Worm (Caenorhabditis elegans) whole organism, L1 larva: ENCODE data around the gene srg-21.

ENCODE experiments used
- C16A3.4 ChIP-seq: fragments of 150-350 bp; optimal IDR thresholded peaks from 2 replicates; lab custom pipeline; 2014; ENCODE audit warnings: missing biosample characterization, missing genetic modification characterization
- Y116A8C.19 ChIP-seq: sonication (generic microtip); optimal IDR thresholded peaks from 2 replicates; lab custom pipeline; 2016; ENCODE audit warnings: missing compliant biosample characterization, missing genetic modification characterization, borderline replicate concordance
- alr-1 ChIP-seq: fragments of 200-800 bp; sonication (Bioruptor generic); optimal IDR thresholded peaks from 2 replicates; lab custom pipeline; 2018; ENCODE audit warnings: borderline replicate concordance, mild to moderate bottlenecking, missing genetic modification characterization, missing compliant biosample characterization
- blmp-1 ChIP-seq: fragments of 150-350 bp; optimal IDR thresholded peaks from 2 replicates; lab custom pipeline; 2014; ENCODE audit warnings: missing biosample characterization, missing genetic modification characterization
- ceh-82 ChIP-seq, 3 experiments: fragments of 150-350 bp in 1 of 3; sonication (generic microtip) in 2 of 3; optimal IDR thresholded peaks; 2 replicates each; lab custom pipeline; 2014 to 2017; ENCODE audit warnings: missing biosample characterization in 3 of 3, missing genetic modification characterization in 3 of 3
- ceh-88 ChIP-seq: fragments of 200-800 bp; sonication (Bioruptor generic); IDR thresholded peaks from 2 replicates; pipeline ENCODE4 v1.3.6; 2022; ENCODE audit warnings: missing genetic modification characterization, missing compliant biosample characterization
- ceh-90 ChIP-seq: sonication (generic microtip); optimal IDR thresholded peaks from 2 replicates; lab custom pipeline; 2016; ENCODE audit warnings: missing genetic modification characterization, missing compliant biosample characterization
- dpl-1 ChIP-seq, 3 experiments: fragments of 150-350 bp in 2 of 3; sonication (generic microtip) in 1 of 3; optimal IDR thresholded peaks; 2 replicates each; lab custom pipeline; 2014 to 2017; ENCODE audit warnings: missing biosample characterization in 3 of 3, missing genetic modification characterization in 3 of 3, missing genetic modification reagents in 3 of 3
- dsc-1 ChIP-seq: sonication (generic microtip); optimal IDR thresholded peaks from 2 replicates; lab custom pipeline; 2016; ENCODE audit warnings: mild to moderate bottlenecking, missing genetic modification characterization, missing compliant biosample characterization
- efl-3 ChIP-seq: fragments of 200-800 bp; sonication (Bioruptor generic); optimal IDR thresholded peaks from 2 replicates; lab custom pipeline; 2018; ENCODE audit warnings: mild to moderate bottlenecking, missing genetic modification characterization, missing compliant biosample characterization
- egl-13 ChIP-seq: sonication (generic microtip); optimal IDR thresholded peaks from 2 replicates; lab custom pipeline; 2016; ENCODE audit warnings: missing genotype, missing genetic modification reagents, missing genetic modification characterization, missing compliant biosample characterization
- egl-27 ChIP-seq, 2 experiments: fragments of 150-350 bp in 1 of 2; sonication (generic microtip); optimal IDR thresholded peaks; 3 replicates each; lab custom pipeline; 2017 to 2018; ENCODE audit warnings: missing biosample characterization in 2 of 2, missing genetic modification characterization in 2 of 2, missing genetic modification reagents in 2 of 2
- elt-2 ChIP-seq: sonication (generic microtip); optimal IDR thresholded peaks from 2 replicates; lab custom pipeline; 2016; ENCODE audit warnings: missing genetic modification characterization, mild to moderate bottlenecking, inconsistent platforms, missing compliant biosample characterization, missing genetic modification reagents
- fkh-10 ChIP-seq: sonication (generic microtip); optimal IDR thresholded peaks from 2 replicates; lab custom pipeline; 2017; ENCODE audit warnings: missing biosample characterization, missing genetic modification reagents, missing genetic modification characterization
- grh-1 ChIP-seq: fragments of 200-800 bp; sonication (Bioruptor generic); IDR thresholded peaks from 2 replicates; pipeline ENCODE4 v1.3.6; 2022; ENCODE audit warnings: missing genetic modification reagents, missing genetic modification characterization, missing compliant biosample characterization
- hpl-2 ChIP-seq: fragments of 150-350 bp; optimal IDR thresholded peaks from 2 replicates; lab custom pipeline; 2014; ENCODE audit warnings: missing biosample characterization, missing genetic modification reagents, missing genetic modification characterization
- isw-1 ChIP-seq: fragments of 200-800 bp; sonication (Bioruptor generic); IDR thresholded peaks from 2 replicates; pipeline ENCODE4 v1.3.6; 2022; ENCODE audit warnings: missing genetic modification characterization, missing compliant biosample characterization
- jun-1 ChIP-seq: fragments of 150-350 bp; optimal IDR thresholded peaks from 2 replicates; lab custom pipeline; 2014; ENCODE audit warnings: missing biosample characterization, missing genetic modification reagents, missing genetic modification characterization
- lin-14 ChIP-seq: fragments of 200-800 bp; sonication (Bioruptor generic); optimal IDR thresholded peaks from 2 replicates; lab custom pipeline; 2018; ENCODE audit warnings: mild to moderate bottlenecking, missing genetic modification characterization, moderate library complexity, missing compliant biosample characterization
- lin-15B ChIP-seq: fragments of 150-350 bp; sonication (generic microtip); optimal IDR thresholded peaks from 3 replicates; lab custom pipeline; 2014; ENCODE audit warnings: missing biosample characterization, missing genetic modification characterization
- lin-35 ChIP-seq, 2 experiments: fragments of 150-350 bp; optimal IDR thresholded peaks; 2 replicates each; lab custom pipeline; 2014; ENCODE audit warnings: missing biosample characterization in 2 of 2, missing genetic modification characterization in 2 of 2, missing genetic modification reagents in 2 of 2
- lin-39 ChIP-seq: fragments of 150-350 bp; optimal IDR thresholded peaks from 2 replicates; lab custom pipeline; 2014; ENCODE audit warnings: missing biosample characterization, missing genetic modification reagents, missing genetic modification characterization
- mab-9 ChIP-seq: fragments of 200-800 bp; sonication (Bioruptor generic); IDR thresholded peaks from 2 replicates; pipeline ENCODE4 v1.3.6; 2022; ENCODE audit warnings: missing genetic modification reagents, missing genetic modification characterization, missing compliant biosample characterization
- mdl-1 ChIP-seq, 2 experiments: fragments of 150-350 bp; optimal IDR thresholded peaks; 2 replicates each; lab custom pipeline; 2014 to 2017; ENCODE audit warnings: missing biosample characterization in 2 of 2, missing genetic modification characterization in 2 of 2, inconsistent platforms in 1 of 2
- mep-1 ChIP-seq: fragments of 150-350 bp; optimal IDR thresholded peaks from 2 replicates; lab custom pipeline; 2014; ENCODE audit warnings: missing biosample characterization, missing genetic modification characterization
- nhr-20 ChIP-seq: sonication (generic microtip); optimal IDR thresholded peaks from 2 replicates; lab custom pipeline; 2016; ENCODE audit warnings: mild to moderate bottlenecking, missing genetic modification characterization, missing compliant biosample characterization
- nhr-47 ChIP-seq: sonication (generic microtip); optimal IDR thresholded peaks from 2 replicates; lab custom pipeline; 2016; ENCODE audit warnings: mild to moderate bottlenecking, missing genetic modification characterization, moderate library complexity, missing compliant biosample characterization
- nhr-71 ChIP-seq: sonication (generic microtip); optimal IDR thresholded peaks from 2 replicates; lab custom pipeline; 2016; ENCODE audit warnings: mild to moderate bottlenecking, missing genetic modification characterization, moderate library complexity, missing compliant biosample characterization
- nhr-77 ChIP-seq: fragments of 150-350 bp; optimal IDR thresholded peaks from 2 replicates; lab custom pipeline; 2014; ENCODE audit warnings: missing biosample characterization, missing genetic modification characterization
- pax-3 ChIP-seq: fragments of 200-800 bp; sonication (Bioruptor generic); optimal IDR thresholded peaks from 2 replicates; lab custom pipeline; 2018; ENCODE audit warnings: mild to moderate bottlenecking, missing genetic modification characterization, moderate library complexity, missing compliant biosample characterization
- rnt-1 ChIP-seq: sonication (generic microtip); optimal IDR thresholded peaks from 2 replicates; lab custom pipeline; 2016; ENCODE audit warnings: mild to moderate bottlenecking, missing genetic modification characterization, moderate library complexity, missing compliant biosample characterization
- skn-1 ChIP-seq: fragments of 150-350 bp; optimal IDR thresholded peaks from 2 replicates; lab custom pipeline; 2014; ENCODE audit warnings: missing biosample characterization, missing genetic modification characterization
- snpc-4 ChIP-seq: fragments of 150-350 bp; optimal IDR thresholded peaks from 2 replicates; lab custom pipeline; 2014; ENCODE audit warnings: missing biosample characterization, missing genetic modification characterization
- snu-23 ChIP-seq: sonication (generic microtip); optimal IDR thresholded peaks from 2 replicates; lab custom pipeline; 2016; ENCODE audit warnings: missing genetic modification characterization, missing compliant biosample characterization
- sox-4 ChIP-seq: sonication (generic microtip); optimal IDR thresholded peaks from 2 replicates; lab custom pipeline; 2016; ENCODE audit warnings: missing genetic modification characterization, missing compliant biosample characterization
- sptf-1 ChIP-seq: fragments of 150-350 bp; optimal IDR thresholded peaks from 2 replicates; lab custom pipeline; 2014; ENCODE audit warnings: missing biosample characterization, missing genetic modification characterization
- tlp-1 ChIP-seq: fragments of 150-350 bp; optimal IDR thresholded peaks from 2 replicates; lab custom pipeline; 2014; ENCODE audit warnings: missing biosample characterization, missing genetic modification characterization
- unc-130 ChIP-seq: fragments of 150-350 bp; optimal IDR thresholded peaks from 2 replicates; lab custom pipeline; 2017; ENCODE audit warnings: missing biosample characterization, missing genetic modification characterization, inconsistent platforms
- unc-30 ChIP-seq: sonication (generic microtip); optimal IDR thresholded peaks from 2 replicates; lab custom pipeline; 2017; ENCODE audit warnings: missing biosample characterization, missing genetic modification characterization
- unc-62 ChIP-seq: fragments of 150-350 bp; optimal IDR thresholded peaks from 2 replicates; lab custom pipeline; 2014; ENCODE audit warnings: missing biosample characterization, missing genetic modification reagents, missing genetic modification characterization
- unc-86 ChIP-seq: sonication (generic microtip); optimal IDR thresholded peaks from 2 replicates; lab custom pipeline; 2016; ENCODE audit warnings: missing genetic modification characterization, missing compliant biosample characterization
- zag-1 ChIP-seq: fragments of 150-350 bp; optimal IDR thresholded peaks from 2 replicates; lab custom pipeline; 2014; ENCODE audit warnings: missing biosample characterization, missing genetic modification characterization
- zip-4 ChIP-seq: fragments of 200-800 bp; sonication (Bioruptor generic); optimal IDR thresholded peaks from 2 replicates; lab custom pipeline; 2018; ENCODE audit warnings: mild to moderate bottlenecking, missing genetic modification characterization, moderate library complexity, missing compliant biosample characterization
- ztf-4 ChIP-seq: fragments of 150-350 bp; optimal IDR thresholded peaks from 2 replicates; lab custom pipeline; 2014; ENCODE audit warnings: missing biosample characterization, missing genetic modification characterization

The srg-21 gene

ce11 chrII:3056266-3056872 lies 34.8 kb downstream of the srg-21 start, which contains the start of gene lin-8:
TSS of gene lin-8 (plus strand) at chrII:3056822.
- TF ChIP-seq alr-1 (tag; lab: Kevin White, UChicago) (no peak), lin-15B (tag; lab: Kevin White, UChicago) (no peak), C16A3.4 (tag; lab: Kevin White, UChicago) (no peak), jun-1 (tag; lab: Kevin White, UChicago) (no peak), mab-9 (no peak), nhr-71 (no peak)

- TF ChIP-seq blmp-1: no peak
- TF ChIP-seq dsc-1: peak; percentile 9
- no peak for TF ChIP-seq sox-4 (tag; lab: Kevin White, UChicago)
- no peak for TF ChIP-seq efl-3
- TF ChIP-seq snu-23: peak; percentile 20
- no peak for TF ChIP-seq isw-1
- no peak for TF ChIP-seq nhr-20 (tag; lab: Kevin White, UChicago)
- peak in 1 of 3 experiments; percentile 9 for TF ChIP-seq dpl-1 (GFP tag; optimal IDR thresholded peaks at IDR 0.05; lab: Kevin White, UChicago)
- TF ChIP-seq nhr-77: no peak
- no peak for TF ChIP-seq unc-86 (tag; lab: Kevin White, UChicago)
- TF ChIP-seq grh-1 (GFP tag; lab: Robert Waterston, UW): no peak
- TF ChIP-seq egl-27 (tag; optimal IDR thresholded peaks at IDR 0.05; lab: Kevin White, UChicago): no peak
- TF ChIP-seq ceh-82 (tag; optimal IDR thresholded peaks at IDR 0.05; lab: Kevin White, UChicago): peak in 1 of 3 experiments; percentile 49
- TF ChIP-seq zag-1: no peak
- TF ChIP-seq elt-2: no peak
- no peak for TF ChIP-seq unc-62 (GFP tag; lab: Kevin White, UChicago)
- TF ChIP-seq ztf-4 (tag; lab: Kevin White, UChicago): no peak
- TF ChIP-seq nhr-47 (tag; lab: Kevin White, UChicago): peak; percentile 27
- no peak for TF ChIP-seq tlp-1
- TF ChIP-seq zip-4: no peak
- no peak for TF ChIP-seq mdl-1 (tag; optimal IDR thresholded peaks at IDR 0.05; lab: Kevin White, UChicago)
- no peak for TF ChIP-seq Y116A8C.19 (tag; lab: Kevin White, UChicago)
- TF ChIP-seq lin-35 (GFP tag; optimal IDR thresholded peaks at IDR 0.05; lab: Kevin White, UChicago): peak; percentile 20 to 22
- peak; percentile 33 for TF ChIP-seq mep-1 (tag; lab: Kevin White, UChicago)
- TF ChIP-seq fkh-10: no peak
- peak; percentile 73 for TF ChIP-seq lin-14 (GFP tag; lab: Kevin White, UChicago)
- TF ChIP-seq lin-15B (tag; lab: Kevin White, UChicago): no peak
- TF ChIP-seq skn-1 (tag; lab: Kevin White, UChicago): peak; percentile 17
- no peak for TF ChIP-seq unc-30 (tag; lab: Kevin White, UChicago)
- no peak for TF ChIP-seq snpc-4 (tag; lab: Kevin White, UChicago)
- no peak for TF ChIP-seq sptf-1 (tag; lab: Kevin White, UChicago)
- TF ChIP-seq rnt-1 (tag; lab: Kevin White, UChicago): peak; percentile 24
- no peak for TF ChIP-seq ceh-88 (GFP tag; lab: Robert Waterston, UW)
- TF ChIP-seq lin-39 (tag; lab: Kevin White, UChicago): no peak
- no peak for TF ChIP-seq egl-13 (tag; lab: Kevin White, UChicago)
- TF ChIP-seq hpl-2 (GFP tag; lab: Kevin White, UChicago): no peak
- TF ChIP-seq unc-130 (tag; lab: Kevin White, UChicago): no peak
- TF ChIP-seq pax-3 (tag; lab: Kevin White, UChicago): no peak
- no peak for TF ChIP-seq C16A3.4 (tag; lab: Kevin White, UChicago)
- no peak for TF ChIP-seq ceh-90 (tag; lab: Kevin White, UChicago)
These were observed 35.6 kb downstream of the srg-21 start for ce11 chrII:3055531-3055930.
